ENCODE assay signal across 1 fruit fly cellular context in the genomic region with DNA sequence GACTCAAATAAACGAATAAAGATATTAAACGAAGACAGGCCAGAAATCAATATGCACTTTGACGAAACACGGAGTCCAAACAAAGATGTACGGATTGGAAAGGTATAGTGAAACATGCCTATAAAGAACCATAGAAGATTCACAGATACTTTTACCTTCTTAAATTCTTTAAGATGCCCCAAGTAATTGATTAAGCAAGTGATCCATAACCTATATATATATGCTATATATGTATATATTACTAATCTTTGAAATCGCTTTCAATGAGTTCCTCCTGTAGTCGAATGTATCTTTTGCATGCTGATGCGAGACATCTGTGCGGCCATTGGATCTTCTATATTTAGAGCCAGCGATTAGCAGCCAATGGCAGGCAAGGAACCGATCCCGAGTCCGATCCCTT.
TF ChIP-seq lines count a peak whose summit lies in the region.

A gene (plus strand): TSS at position 43 of the 400 bp plus-strand sequence.

TF ChIP-seq in whole organism, embryonic, 481 proteins besides CTCF, POLR2A, EP300 and RAD21 (continued from another document):
- TF ChIP-seq CG3726 (GFP tag; IDR thresholded peaks at IDR 0.05; lab: Robert Waterston, UW) (no peak), NC2α (GFP tag; optimal IDR thresholded peaks at IDR 0.05; lab: Kevin White, UChicago) (no peak), CG8944 (GFP tag; optimal IDR thresholded peaks at IDR 0.05; lab: Kevin White, UChicago) (no peak), CG7357 (GFP tag; IDR thresholded peaks at IDR 0.05; lab: Robert Waterston, UW) (peak; percentile 41; the same call in 1 of the 3 replicates), Hr51 (GFP tag; optimal IDR thresholded peaks at IDR 0.05; lab: Kevin White, UChicago) (peak in 1 of 2 experiments; percentile 62), gro (GFP tag; optimal IDR thresholded peaks at IDR 0.05; lab: Kevin White, UChicago) (no peak), Fer1 (GFP tag; optimal IDR thresholded peaks at IDR 0.05; lab: Kevin White, UChicago) (no peak), pan (optimal IDR thresholded peaks at IDR 0.05; lab: Kevin White, UChicago) (no peak), pan (GFP tag; optimal IDR thresholded peaks at IDR 0.05 in 1 of 2, IDR thresholded peaks at IDR 0.05 in 1 of 2) (peak in 1 of 2 experiments; percentile 54), CG9437 (GFP tag; optimal IDR thresholded peaks at IDR 0.05; lab: Kevin White, UChicago) (peak; percentile 9), Opbp (GFP tag; IDR thresholded peaks at IDR 0.05; lab: Robert Waterston, UW; ENCODE audit: partially characterized antibody) (no peak), emc (GFP tag; optimal IDR thresholded peaks at IDR 0.05; lab: Kevin White, UChicago) (no peak), oc (tag; optimal IDR thresholded peaks at IDR 0.05; lab: Kevin White, UChicago) (peak; percentile 62), Sox102F (GFP tag; optimal IDR thresholded peaks at IDR 0.05; lab: Kevin White, UChicago) (peak; percentile 76), CG11398 (GFP tag; optimal IDR thresholded peaks at IDR 0.05; lab: Kevin White, UChicago) (no peak), CG8388 (GFP tag; optimal IDR thresholded peaks at IDR 0.05; lab: Kevin White, UChicago) (peak; percentile 71), abd-A (tag; optimal IDR thresholded peaks at IDR 0.05; lab: Kevin White, UChicago) (no peak), CG9817 (tag; optimal IDR thresholded peaks at IDR 0.05; lab: Kevin White, UChicago) (peak; percentile 49), CG10431 (GFP tag; optimal IDR thresholded peaks at IDR 0.05; lab: Kevin White, UChicago) (peak; percentile 37)
TF ChIP-seq in whole organism, embryonic: peak in this region for 193.
